Worm (Caenorhabditis elegans) whole organism, mixed stage, embryonic: ENCODE data around the gene srh-207.
"Not testable (repeated sequence)": the region's sequence is repeated elsewhere in the genome, so short reads cannot be mapped to it uniquely, and the experiment has no call there.

Experiments used
- M03D4.4 ChIP-seq: sonication (generic microtip); optimal IDR thresholded peaks from 2 replicates; lab custom pipeline; 2017; ENCODE audit warnings: mild to moderate bottlenecking, missing genetic modification characterization, missing compliant biosample characterization
- bed-3 ChIP-seq: fragments of 200-800 bp; sonication (Bioruptor generic); optimal IDR thresholded peaks from 3 replicates; lab custom pipeline; 2018; ENCODE audit warnings: mild to moderate bottlenecking, missing genetic modification characterization, moderate library complexity, missing compliant biosample characterization
- blmp-1 ChIP-seq: fragments of 150-350 bp; optimal IDR thresholded peaks from 2 replicates; lab custom pipeline; 2014; ENCODE audit warnings: missing biosample characterization, missing genetic modification characterization
- ceh-43 ChIP-seq: fragments of 200-800 bp; sonication (Bioruptor generic); optimal IDR thresholded peaks from 2 replicates; lab custom pipeline; 2018; ENCODE audit warnings: mild to moderate bottlenecking, missing genetic modification characterization, moderate library complexity, missing compliant biosample characterization
- ceh-83 ChIP-seq: fragments of 200-800 bp; sonication (Bioruptor generic); optimal IDR thresholded peaks from 2 replicates; lab custom pipeline; 2018; ENCODE audit warnings: mild to moderate bottlenecking, missing genetic modification characterization, missing compliant biosample characterization
- ces-1 ChIP-seq: fragments of 150-350 bp; optimal IDR thresholded peaks from 2 replicates; lab custom pipeline; 2014; ENCODE audit warnings: missing biosample characterization, missing genetic modification reagents, missing genetic modification characterization
- cnd-1 ChIP-seq: fragments of 200-800 bp; sonication (Bioruptor generic); optimal IDR thresholded peaks from 2 replicates; lab custom pipeline; 2018; ENCODE audit warnings: mild to moderate bottlenecking, missing genetic modification characterization, missing compliant biosample characterization
- elt-1 ChIP-seq: sonication (generic microtip); optimal IDR thresholded peaks from 2 replicates; lab custom pipeline; 2017; ENCODE audit warnings: missing genetic modification characterization, mild to moderate bottlenecking, missing compliant biosample characterization, antibody characterized with exemption, moderate library complexity, borderline replicate concordance; ENCODE audit not compliant: insufficient read depth
- elt-3 ChIP-seq: fragments of 150-350 bp; optimal IDR thresholded peaks from 2 replicates; lab custom pipeline; 2014; ENCODE audit warnings: missing biosample characterization, missing genetic modification characterization
- flh-1 ChIP-seq: fragments of 200-800 bp; sonication (Bioruptor generic); optimal IDR thresholded peaks from 2 replicates; lab custom pipeline; 2018; ENCODE audit warnings: mild to moderate bottlenecking, missing genetic modification characterization, moderate library complexity, missing compliant biosample characterization
- ham-2 ChIP-seq: fragments of 200-800 bp; sonication (Bioruptor generic); optimal IDR thresholded peaks from 2 replicates; lab custom pipeline; 2018; ENCODE audit warnings: mild to moderate bottlenecking, missing genetic modification characterization, missing compliant biosample characterization
- hlh-1 ChIP-seq: fragments of 150-350 bp; optimal IDR thresholded peaks from 2 replicates; lab custom pipeline; 2014; ENCODE audit warnings: missing biosample characterization, missing genetic modification reagents, missing genetic modification characterization
- lin-13 ChIP-seq: fragments of 150-350 bp; optimal IDR thresholded peaks from 2 replicates; lab custom pipeline; 2014; ENCODE audit warnings: missing biosample characterization, missing genetic modification characterization
- lin-32 ChIP-seq: fragments of 200-800 bp; sonication (Bioruptor generic); optimal IDR thresholded peaks from 2 replicates; lab custom pipeline; 2018; ENCODE audit warnings: mild to moderate bottlenecking, missing genetic modification characterization, missing compliant biosample characterization
- mls-2 ChIP-seq: sonication (generic microtip); optimal IDR thresholded peaks from 2 replicates; lab custom pipeline; 2016; ENCODE audit warnings: mild to moderate bottlenecking, missing genetic modification characterization, moderate library complexity, missing compliant biosample characterization
- nhr-12 ChIP-seq: fragments of 150-350 bp; optimal IDR thresholded peaks from 2 replicates; lab custom pipeline; 2014; ENCODE audit warnings: missing biosample characterization, missing genetic modification characterization
- nhr-2 ChIP-seq: fragments of 150-350 bp; optimal IDR thresholded peaks from 2 replicates; lab custom pipeline; 2014; ENCODE audit warnings: missing biosample characterization, missing genetic modification characterization
- nhr-237 ChIP-seq: fragments of 150-350 bp; optimal IDR thresholded peaks from 2 replicates; lab custom pipeline; 2014; ENCODE audit warnings: missing biosample characterization, missing genetic modification characterization
- nhr-28 ChIP-seq: fragments of 150-350 bp; optimal IDR thresholded peaks from 2 replicates; lab custom pipeline; 2014; ENCODE audit warnings: missing biosample characterization, missing genetic modification characterization
- nhr-76 ChIP-seq: sonication (generic microtip); optimal IDR thresholded peaks from 2 replicates; lab custom pipeline; 2017; ENCODE audit warnings: missing biosample characterization, missing genetic modification characterization
- pha-4 ChIP-seq: fragments of 150-350 bp; optimal IDR thresholded peaks from 2 replicates; lab custom pipeline; 2018; ENCODE audit warnings: missing biosample characterization, missing genetic modification reagents, missing genetic modification characterization
- sem-2 ChIP-seq: fragments of 200-800 bp; sonication (Bioruptor generic); optimal IDR thresholded peaks from 2 replicates; lab custom pipeline; 2018; ENCODE audit warnings: mild to moderate bottlenecking, missing genetic modification characterization, missing compliant biosample characterization
- snpc-4 ChIP-seq: fragments of 150-350 bp; optimal IDR thresholded peaks from 2 replicates; lab custom pipeline; 2014; ENCODE audit warnings: missing biosample characterization, missing genetic modification characterization
- sptf-1 ChIP-seq: sonication (generic microtip); optimal IDR thresholded peaks from 2 replicates; lab custom pipeline; 2017; ENCODE audit warnings: mild to moderate bottlenecking, missing genetic modification characterization, moderate library complexity, missing compliant biosample characterization
- tbx-8 ChIP-seq: fragments of 200-800 bp; sonication (Bioruptor generic); optimal IDR thresholded peaks from 2 replicates; lab custom pipeline; 2018; ENCODE audit warnings: mild to moderate bottlenecking, missing genetic modification characterization, moderate library complexity, missing compliant biosample characterization
- zip-8 ChIP-seq: fragments of 150-350 bp; optimal IDR thresholded peaks from 2 replicates; lab custom pipeline; 2014; ENCODE audit warnings: missing biosample characterization, missing genetic modification characterization
- ztf-11 ChIP-seq: fragments of 150-350 bp; optimal IDR thresholded peaks from 2 replicates; lab custom pipeline; 2014; ENCODE audit warnings: missing biosample characterization, missing genetic modification characterization

Gene srh-207

DNA sequence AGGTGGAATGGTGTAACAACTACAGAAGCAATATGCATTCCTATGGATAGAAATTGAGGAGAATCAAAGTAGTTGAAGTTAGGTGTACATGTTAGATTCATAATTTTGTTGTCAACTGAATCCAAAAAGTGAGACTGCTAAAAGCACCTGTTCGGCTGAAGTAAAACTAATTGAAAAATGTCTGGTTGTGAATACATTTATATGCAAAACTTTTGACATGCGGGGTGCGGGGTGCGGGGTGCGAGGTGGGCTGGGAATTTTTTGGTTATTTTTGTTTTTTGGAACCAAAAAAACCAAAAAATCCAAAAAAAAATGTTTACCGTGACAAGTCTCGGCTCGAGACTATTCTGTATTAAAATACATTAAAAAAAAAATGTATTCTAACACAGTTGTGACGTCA is at the start of gene srh-207:
Gene srh-207 (minus strand): TSS at position 101 of the 400 bp plus-strand sequence.
- TF ChIP-seq bed-3 (GFP tag; lab: Kevin White, UChicago) (no peak), nhr-12 (no peak), snpc-4 (tag; lab: Kevin White, UChicago) (no peak), ztf-11 (no peak), flh-1 (GFP tag; lab: Kevin White, UChicago) (no peak), nhr-2 (tag; lab: Kevin White, UChicago) (no peak)

DNA sequence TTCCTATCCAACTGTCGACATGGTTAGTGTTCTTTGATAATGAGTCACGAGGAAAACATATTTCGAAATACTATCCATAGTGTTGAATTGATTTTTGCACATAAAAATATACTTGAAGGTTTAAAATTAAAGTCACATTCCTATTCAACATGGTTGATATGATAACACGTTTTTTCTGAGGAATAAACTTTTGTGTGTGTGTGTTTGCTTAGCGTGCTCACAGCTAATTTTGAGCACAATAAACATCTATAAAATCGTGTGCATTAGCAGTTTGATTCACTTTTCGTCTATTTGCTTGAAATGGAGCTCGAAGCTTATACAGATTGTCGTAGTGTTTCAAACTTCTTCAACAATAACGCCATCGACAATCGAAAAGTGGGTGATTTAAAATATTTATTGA is 46.5 kb upstream of the srh-207 start, which contains the start of gene ZK228.10:
Gene ZK228.10 (plus strand): TSS at position 301 of the 400 bp plus-strand sequence.
- no peak for TF ChIP-seq ceh-43 (GFP tag; lab: Kevin White, UChicago)
- no peak for TF ChIP-seq flh-1 (GFP tag; lab: Kevin White, UChicago)
- no peak for TF ChIP-seq sem-2 (GFP tag; lab: Kevin White, UChicago)
- no peak for TF ChIP-seq elt-1 (tag; lab: Kevin White, UChicago)
- no peak for TF ChIP-seq ztf-11

DNA sequence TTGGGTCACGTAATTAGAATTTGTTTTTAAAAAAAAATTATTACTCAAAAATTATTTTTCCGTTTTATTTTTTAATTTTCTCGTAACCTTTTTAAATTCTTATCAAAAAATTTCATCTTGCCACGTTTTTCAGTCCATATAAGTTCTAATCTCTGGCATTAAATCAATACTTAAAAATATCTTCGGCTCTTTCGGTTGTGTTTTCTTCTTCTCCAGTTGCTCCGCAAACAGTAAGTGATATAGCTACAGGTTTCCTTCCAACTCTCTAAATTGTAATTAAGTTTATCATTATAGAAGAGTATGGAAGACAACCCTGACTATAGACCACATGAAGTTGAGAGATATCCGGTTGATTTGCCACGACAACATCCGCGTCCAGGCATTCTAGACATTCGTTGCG is 34.1 kb upstream of the srh-207 start, which contains the start of gene ZK228.1:
Gene ZK228.1 (plus strand): TSS at position 301 of the 400 bp plus-strand sequence.
- TF ChIP-seq elt-1 (tag; lab: Kevin White, UChicago) (no peak), nhr-237 (no peak), cnd-1 (tag; lab: Kevin White, UChicago) (no peak), nhr-76 (tag; lab: Kevin White, UChicago) (no peak), ztf-11 (no peak), zip-8 (tag; lab: Kevin White, UChicago) (no peak), pha-4 (tag; lab: Kevin White, UChicago) (no peak), M03D4.4 (no peak)

DNA sequence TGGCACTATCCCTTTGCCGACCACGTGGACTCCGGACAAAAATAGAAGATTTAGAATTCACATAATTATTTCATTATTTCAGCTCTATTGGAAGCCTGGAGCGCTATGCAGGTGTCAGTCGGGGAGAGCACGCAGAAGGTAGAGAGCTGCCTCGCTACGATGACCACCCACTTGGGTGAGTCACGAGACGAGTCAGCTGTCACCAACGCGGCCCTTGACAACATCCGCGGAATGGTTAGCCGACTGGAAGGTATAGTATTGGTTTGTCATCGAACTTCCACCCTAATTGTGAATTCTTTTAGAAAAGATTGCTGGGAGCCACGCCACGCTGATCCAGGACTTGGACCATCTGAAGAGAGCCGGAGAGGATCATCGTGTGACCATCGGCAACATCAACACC is 29.4 kb upstream of the srh-207 start, which contains the start of gene ZK262.9:
Gene ZK262.9 (plus strand): TSS at position 301 of the 400 bp plus-strand sequence.
- TF ChIP-seq zip-8 (tag; lab: Kevin White, UChicago); lin-32 (GFP tag; lab: Kevin White, UChicago); elt-1 (tag; lab: Kevin White, UChicago): not testable (repeated sequence)
- TF ChIP-seq, all 35 proteins: peak for 0; not testable (repeated sequence) for 35

DNA sequence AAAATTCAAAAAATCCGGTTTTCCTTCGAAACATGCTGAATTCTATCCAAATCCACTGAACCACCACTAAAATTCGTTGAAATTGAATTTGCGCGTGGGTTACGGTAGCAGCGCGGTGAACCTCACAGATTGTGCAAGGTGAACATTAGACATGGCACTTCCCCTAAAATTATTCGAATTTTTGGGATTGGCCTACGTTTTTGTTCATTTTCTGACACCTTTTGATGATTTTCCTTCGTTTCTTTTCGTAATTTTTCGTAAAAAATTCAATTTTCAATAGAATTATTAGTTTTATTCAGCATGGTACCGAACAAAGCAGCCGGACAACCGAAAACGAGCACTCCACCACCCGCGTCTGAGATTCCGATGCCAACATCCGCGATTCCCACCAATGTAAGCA is 28.0 kb upstream of the srh-207 start, which contains the start of gene ZK262.8:
Gene ZK262.8 (plus strand): TSS at position 301 of the 400 bp plus-strand sequence.
- no peak for TF ChIP-seq elt-3 (tag; lab: Kevin White, UChicago)
- no peak for TF ChIP-seq tbx-8 (GFP tag; lab: Kevin White, UChicago)
- no peak for TF ChIP-seq ceh-83 (GFP tag; lab: Kevin White, UChicago)
- no peak for TF ChIP-seq nhr-2 (tag; lab: Kevin White, UChicago)

DNA sequence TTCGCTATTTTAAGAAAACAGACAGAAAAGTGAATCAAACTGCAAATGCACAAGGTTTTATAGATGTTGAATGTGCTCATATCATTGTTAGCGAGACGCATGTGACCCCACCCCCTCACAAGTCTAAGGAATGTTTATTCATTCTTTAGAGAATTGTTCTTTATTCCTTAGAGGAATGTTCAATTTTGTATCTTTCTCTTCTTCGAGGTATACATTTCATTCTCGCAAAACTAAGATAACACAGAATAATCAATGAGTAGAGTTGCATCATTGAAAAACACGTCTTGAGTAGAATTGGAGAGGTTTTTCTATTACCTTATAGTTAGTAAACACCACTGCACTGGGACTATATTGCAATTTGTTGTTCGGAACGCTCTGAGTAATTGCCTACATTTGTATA is 24.9 kb upstream of the srh-207 start, which contains the start of gene ZK262.20:
Gene ZK262.20 (minus strand): TSS at position 101 of the 400 bp plus-strand sequence.
- TF ChIP-seq cnd-1 (tag; lab: Kevin White, UChicago): no peak
- TF ChIP-seq, all 35 proteins: peak for 0

DNA sequence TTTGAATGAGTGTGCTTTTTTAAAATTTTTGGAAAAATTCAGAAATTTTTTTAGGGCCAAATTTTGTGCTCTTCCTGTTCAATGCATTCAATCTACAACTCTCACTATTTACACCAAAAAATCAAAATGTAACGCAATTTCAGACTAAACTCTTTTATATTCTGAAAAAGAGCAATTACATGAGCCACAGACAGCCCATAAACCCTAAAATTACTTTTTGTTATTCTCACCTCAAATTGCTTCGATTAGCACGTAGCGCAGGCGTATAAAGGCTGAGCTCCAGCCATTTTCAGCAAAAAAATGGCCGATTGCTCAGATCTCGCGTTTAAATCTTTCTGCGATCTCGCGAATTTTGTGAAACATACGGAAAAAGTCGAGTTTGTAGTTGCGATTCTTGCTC is 21.4 kb upstream of the srh-207 start, which contains the start of gene srw-82:
Gene srw-82 (plus strand): TSS at position 301 of the 400 bp plus-strand sequence.
- TF ChIP-seq mls-2 (tag; lab: Kevin White, UChicago) (no peak), hlh-1 (tag; lab: Kevin White, UChicago) (no peak), sptf-1 (tag; lab: Kevin White, UChicago) (no peak), nhr-28 (tag; lab: Kevin White, UChicago) (no peak), M03D4.4 (no peak), nhr-2 (tag; lab: Kevin White, UChicago) (no peak), ces-1 (GFP tag; lab: Kevin White, UChicago) (no peak), blmp-1 (tag; lab: Kevin White, UChicago) (no peak), ztf-11 (no peak), nhr-237 (no peak), elt-3 (tag; lab: Kevin White, UChicago) (no peak), ham-2 (GFP tag; lab: Kevin White, UChicago) (no peak), nhr-12 (no peak), lin-32 (GFP tag; lab: Kevin White, UChicago) (no peak), lin-13 (tag; lab: Kevin White, UChicago) (no peak)
- TF ChIP-seq, all 35 proteins: peak for 0
